Worm (Caenorhabditis elegans) whole organism, L4 larva: ENCODE data around the gene Y71H2B.8.

Experiments
- D1046.2 ChIP-seq: fragments of 200-800 bp; sonication (Bioruptor generic); IDR thresholded peaks from 2 replicates; pipeline ENCODE4 v1.3.6; 2022; ENCODE audit warnings: missing genetic modification characterization, missing compliant biosample characterization
- F10B5.3 ChIP-seq: sonication (generic microtip); optimal IDR thresholded peaks from 2 replicates; lab custom pipeline; 2016; ENCODE audit warnings: mild to moderate bottlenecking, missing genetic modification characterization, missing compliant biosample characterization
- F37D6.2 ChIP-seq: sonication (generic microtip); optimal IDR thresholded peaks from 2 replicates; lab custom pipeline; 2016; ENCODE audit warnings: mild to moderate bottlenecking, missing genetic modification characterization, missing compliant biosample characterization
- F44E2.7 ChIP-seq: fragments of 200-800 bp; sonication (Bioruptor generic); IDR thresholded peaks from 2 replicates; pipeline ENCODE4 v2.1.2; 2022; ENCODE audit warnings: missing genetic modification characterization, missing compliant biosample characterization
- Y5F2A.4 ChIP-seq: fragments of 200-800 bp; sonication (Bioruptor generic); optimal IDR thresholded peaks from 2 replicates; lab custom pipeline; 2018; ENCODE audit warnings: mild to moderate bottlenecking, missing genetic modification characterization, missing compliant biosample characterization
- Y75B8A.6 ChIP-seq: fragments of 200-800 bp; sonication (Bioruptor generic); IDR thresholded peaks from 2 replicates; pipeline ENCODE4 v1.3.6; 2022; ENCODE audit warnings: missing genetic modification reagents, missing genetic modification characterization, missing compliant biosample characterization
- ZK337.2 ChIP-seq: fragments of 200-800 bp; sonication (Bioruptor generic); IDR thresholded peaks from 2 replicates; pipeline ENCODE4 v1.3.6; 2022; ENCODE audit warnings: missing genetic modification reagents, missing genetic modification characterization, missing compliant biosample characterization
- ZK546.5 ChIP-seq, 2 experiments: sonication (generic microtip); optimal IDR thresholded peaks; 2 replicates each; lab custom pipeline; 2017; ENCODE audit warnings: missing biosample characterization in 2 of 2, missing genetic modification characterization in 2 of 2
- aha-1 ChIP-seq: fragments of 150-350 bp; peaks from one replicate; lab custom pipeline; 2014; ENCODE audit warnings: missing biosample characterization, missing genetic modification characterization
- ama-1 ChIP-seq: fragments of 150-350 bp; optimal IDR thresholded peaks from 2 replicates; lab custom pipeline; 2014; ENCODE audit warnings: inconsistent platforms, mixed read lengths
- attf-4 ChIP-seq: sonication (generic microtip); optimal IDR thresholded peaks from 3 replicates; lab custom pipeline; 2017; ENCODE audit warnings: missing biosample characterization, missing genetic modification characterization
- ceh-28 ChIP-seq: fragments of 150-350 bp; optimal IDR thresholded peaks from 2 replicates; lab custom pipeline; 2014; ENCODE audit warnings: missing biosample characterization, missing genetic modification reagents, missing genetic modification characterization
- ceh-44 ChIP-seq: fragments of 200-800 bp; sonication (Bioruptor generic); IDR thresholded peaks from 2 replicates; pipeline ENCODE4 v1.3.6; 2022; ENCODE audit warnings: missing genetic modification reagents, missing genetic modification characterization, missing compliant biosample characterization
- ceh-82 ChIP-seq: sonication (generic microtip); optimal IDR thresholded peaks from 2 replicates; lab custom pipeline; 2017; ENCODE audit warnings: missing biosample characterization, missing genetic modification characterization
- ces-1 ChIP-seq: fragments of 150-350 bp; sonication (generic microtip); optimal IDR thresholded peaks from 4 replicates; lab custom pipeline; 2014; ENCODE audit warnings: missing biosample characterization, missing genetic modification reagents, missing genetic modification characterization
- daf-12 ChIP-seq: fragments of 150-350 bp; optimal IDR thresholded peaks from 2 replicates; lab custom pipeline; 2014; ENCODE audit warnings: missing biosample characterization, missing genetic modification reagents, missing genetic modification characterization
- daf-16 ChIP-seq, 3 experiments: sonication (generic microtip); optimal IDR thresholded peaks; 2 replicates each; lab custom pipeline; 2016 to 2017; ENCODE audit warnings: missing genetic modification characterization in 3 of 3, missing genetic modification reagents in 3 of 3, mild to moderate bottlenecking in 2 of 3, missing compliant biosample characterization in 2 of 3, missing biosample characterization in 1 of 3, moderate library complexity in 1 of 3
- dmd-6 ChIP-seq: fragments of 200-800 bp; sonication (Bioruptor generic); IDR thresholded peaks from 2 replicates; pipeline ENCODE4 v1.3.6; 2022; ENCODE audit warnings: missing genetic modification reagents, missing genetic modification characterization, missing compliant biosample characterization
- dmd-9 ChIP-seq: fragments of 200-800 bp; sonication (Bioruptor generic); IDR thresholded peaks from 2 replicates; pipeline ENCODE4 v1.3.6; 2022; ENCODE audit warnings: missing genetic modification reagents, missing genetic modification characterization, missing compliant biosample characterization
- fos-1 ChIP-seq: fragments of 150-350 bp; optimal IDR thresholded peaks from 2 replicates; lab custom pipeline; 2014; ENCODE audit warnings: missing biosample characterization, missing genetic modification characterization
- hlh-30 ChIP-seq: sonication (generic microtip); optimal IDR thresholded peaks from 2 replicates; lab custom pipeline; 2017; ENCODE audit warnings: antibody characterized with exemption, mild to moderate bottlenecking, missing genetic modification characterization, missing compliant biosample characterization; ENCODE audit not compliant: insufficient read depth
- hmg-1.1 ChIP-seq: fragments of 200-800 bp; sonication (Bioruptor generic); IDR thresholded peaks from 2 replicates; pipeline ENCODE4 v1.3.6; 2022; ENCODE audit warnings: missing genetic modification reagents, missing genetic modification characterization, missing compliant biosample characterization
- jun-1 ChIP-seq: fragments of 150-350 bp; optimal IDR thresholded peaks from 2 replicates; lab custom pipeline; 2014; ENCODE audit warnings: missing biosample characterization, missing genetic modification reagents, missing genetic modification characterization
- lim-7 ChIP-seq: fragments of 200-800 bp; sonication (Bioruptor generic); IDR thresholded peaks from 2 replicates; pipeline ENCODE4 v1.3.6; 2022; ENCODE audit warnings: missing genetic modification characterization, missing compliant biosample characterization
- lin-13 ChIP-seq: fragments of 150-350 bp; optimal IDR thresholded peaks from 2 replicates; lab custom pipeline; 2014; ENCODE audit warnings: missing biosample characterization, missing genetic modification reagents, missing genetic modification characterization
- lin-29 ChIP-seq: fragments of 200-800 bp; sonication (Bioruptor generic); IDR thresholded peaks from 2 replicates; pipeline ENCODE4 v1.3.6; 2022; ENCODE audit warnings: missing genetic modification reagents, missing genetic modification characterization, missing compliant biosample characterization
- lin-39 ChIP-seq: fragments of 150-350 bp; optimal IDR thresholded peaks from 2 replicates; lab custom pipeline; 2014; ENCODE audit warnings: missing biosample characterization, missing genetic modification reagents, missing genetic modification characterization
- lir-3 ChIP-seq: sonication (generic microtip); optimal IDR thresholded peaks from 2 replicates; lab custom pipeline; 2016; ENCODE audit warnings: mild to moderate bottlenecking, missing genetic modification characterization, missing compliant biosample characterization
- madf-9 ChIP-seq: fragments of 200-800 bp; sonication (Bioruptor generic); conservative IDR thresholded peaks from 2 replicates; pipeline ENCODE4 v1.3.6; 2022; ENCODE audit warnings: missing genetic modification reagents, missing genetic modification characterization, missing compliant biosample characterization
- mep-1 ChIP-seq: fragments of 150-350 bp; sonication (generic microtip); optimal IDR thresholded peaks from 3 replicates; lab custom pipeline; 2014; ENCODE audit warnings: missing biosample characterization, missing genetic modification characterization
- mes-2 ChIP-seq: sonication (generic microtip); optimal IDR thresholded peaks from 2 replicates; lab custom pipeline; 2016; ENCODE audit warnings: missing genotype, mild to moderate bottlenecking, missing genetic modification characterization, missing compliant biosample characterization; ENCODE audit not compliant: poor library complexity, severe bottlenecking
- nhr-102 ChIP-seq: sonication (generic microtip); optimal IDR thresholded peaks from 2 replicates; lab custom pipeline; 2016; ENCODE audit warnings: mild to moderate bottlenecking, missing genetic modification characterization, moderate library complexity, missing compliant biosample characterization
- nhr-11 ChIP-seq: fragments of 150-350 bp; optimal IDR thresholded peaks from 2 replicates; lab custom pipeline; 2014; ENCODE audit warnings: missing biosample characterization, missing genetic modification characterization
- nhr-111 ChIP-seq: fragments of 200-800 bp; sonication (Bioruptor generic); optimal IDR thresholded peaks from 2 replicates; lab custom pipeline; 2018; ENCODE audit warnings: mild to moderate bottlenecking, missing genetic modification characterization, missing compliant biosample characterization
- nhr-25 ChIP-seq: sonication (generic microtip); optimal IDR thresholded peaks from 2 replicates; lab custom pipeline; 2017; ENCODE audit warnings: missing genetic modification characterization, mild to moderate bottlenecking, missing compliant biosample characterization, antibody characterized with exemption, moderate library complexity, borderline replicate concordance; ENCODE audit not compliant: insufficient read depth
- nhr-28 ChIP-seq: fragments of 150-350 bp; optimal IDR thresholded peaks from 2 replicates; lab custom pipeline; 2014; ENCODE audit warnings: missing biosample characterization, missing genetic modification characterization
- nhr-42 ChIP-seq: fragments of 200-800 bp; sonication (Bioruptor generic); IDR thresholded peaks from 2 replicates; pipeline ENCODE4 v1.3.6; 2022; ENCODE audit warnings: missing genetic modification characterization, missing compliant biosample characterization
- nhr-76 ChIP-seq: fragments of 150-350 bp; optimal IDR thresholded peaks from 2 replicates; lab custom pipeline; 2014; ENCODE audit warnings: missing biosample characterization, missing genetic modification characterization
- nhr-77 ChIP-seq: fragments of 150-350 bp; optimal IDR thresholded peaks from 2 replicates; lab custom pipeline; 2014; ENCODE audit warnings: missing biosample characterization, missing genetic modification characterization
- pqm-1 ChIP-seq: sonication (generic microtip); optimal IDR thresholded peaks from 2 replicates; lab custom pipeline; 2017; ENCODE audit warnings: missing biosample characterization, missing genetic modification characterization
- sdz-12 ChIP-seq: fragments of 200-800 bp; sonication (Bioruptor generic); optimal IDR thresholded peaks from 2 replicates; lab custom pipeline; 2018; ENCODE audit warnings: mild to moderate bottlenecking, missing genetic modification characterization, missing compliant biosample characterization
- skn-1 ChIP-seq: fragments of 150-350 bp; optimal IDR thresholded peaks from 2 replicates; lab custom pipeline; 2014; ENCODE audit warnings: missing biosample characterization, missing genetic modification characterization
- spr-3 ChIP-seq: fragments of 200-800 bp; sonication (Bioruptor generic); optimal IDR thresholded peaks from 2 replicates; lab custom pipeline; 2018; ENCODE audit warnings: mild to moderate bottlenecking, missing genetic modification characterization, missing compliant biosample characterization
- unc-130 ChIP-seq: sonication (generic microtip); optimal IDR thresholded peaks from 2 replicates; lab custom pipeline; 2016; ENCODE audit warnings: missing genetic modification reagents, missing genetic modification characterization, missing compliant biosample characterization
- unc-39 ChIP-seq: sonication (generic microtip); optimal IDR thresholded peaks from 2 replicates; lab custom pipeline; 2017; ENCODE audit warnings: missing biosample characterization, missing genetic modification characterization
- unc-62 ChIP-seq, 3 experiments: fragments of 150-350 bp in 1 of 3; sonication (generic microtip); optimal IDR thresholded peaks in 2 of 3; peaks in 1 of 3; 1 replicate in 1 of 3; 2 replicates in 2 of 3; lab custom pipeline; 2014 to 2017; ENCODE audit warnings: missing biosample characterization in 3 of 3, missing genetic modification characterization in 3 of 3, missing genetic modification reagents in 3 of 3, missing genotype in 1 of 3
- zfp-2 ChIP-seq: sonication (generic microtip); optimal IDR thresholded peaks from 2 replicates; lab custom pipeline; 2016; ENCODE audit warnings: mild to moderate bottlenecking, missing genetic modification characterization, missing compliant biosample characterization
- zfp-3 ChIP-seq: fragments of 200-800 bp; sonication (Bioruptor generic); conservative IDR thresholded peaks from 2 replicates; pipeline ENCODE4 v1.3.6; 2022; ENCODE audit warnings: missing genetic modification reagents, missing genetic modification characterization, missing compliant biosample characterization
- zip-11 ChIP-seq: fragments of 200-800 bp; sonication (Bioruptor generic); IDR thresholded peaks from 2 replicates; pipeline ENCODE4 v1.3.6; 2022; ENCODE audit warnings: missing genetic modification characterization, missing compliant biosample characterization
- ztf-11 ChIP-seq: fragments of 150-350 bp; optimal IDR thresholded peaks from 2 replicates; lab custom pipeline; 2014; ENCODE audit warnings: missing biosample characterization, missing genetic modification characterization

Gene Y71H2B.8

DNA sequence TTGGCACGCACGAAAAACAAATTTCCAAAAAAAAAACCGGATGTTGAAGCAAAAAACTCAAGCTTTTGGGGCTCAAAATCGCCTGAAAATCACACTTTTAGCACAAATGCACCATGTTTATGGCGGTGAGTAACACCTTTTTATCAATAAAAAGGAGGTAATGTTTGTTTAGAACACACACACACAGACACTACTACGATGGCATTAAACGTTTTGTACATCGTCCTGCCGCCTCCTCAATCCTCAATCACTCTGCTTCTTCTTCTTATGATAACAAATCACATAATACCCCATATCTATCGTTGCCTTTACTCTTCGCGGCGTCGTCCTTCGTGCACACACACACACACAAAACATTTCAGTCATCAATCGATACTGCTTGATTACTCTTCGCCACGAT is 7.1 kb downstream of the Y71H2B.8 start, which contains the start of gene gpa-17 (continued):
- no peak for TF ChIP-seq unc-62 (GFP tag; optimal IDR thresholded peaks at IDR 0.05 in 1 of 2; lab: Kevin White, UChicago)
- no peak for TF ChIP-seq unc-62 (tag; optimal IDR thresholded peaks at IDR 0.05; lab: Kevin White, UChicago)
- no peak for TF ChIP-seq daf-16 (GFP tag; optimal IDR thresholded peaks at IDR 0.05; lab: Kevin White, UChicago)
- peak; percentile 56 for TF ChIP-seq daf-16 (tag; optimal IDR thresholded peaks at IDR 0.05; lab: Kevin White, UChicago)
- no peak for TF ChIP-seq unc-130 (GFP tag; lab: Kevin White, UChicago)
- TF ChIP-seq zip-11 (GFP tag; lab: Robert Waterston, UW): no peak
- no peak for TF ChIP-seq lim-7 (GFP tag; lab: Robert Waterston, UW)
- TF ChIP-seq lin-39 (tag; lab: Kevin White, UChicago): no peak
- TF ChIP-seq dmd-6 (GFP tag; lab: Robert Waterston, UW): peak; percentile 40; the same call in 1 of the 2 replicates
- TF ChIP-seq ZK337.2: no peak
- TF ChIP-seq nhr-111: no peak
- no peak for TF ChIP-seq ceh-82
- no peak for TF ChIP-seq ZK546.5 (tag; optimal IDR thresholded peaks at IDR 0.05; lab: Kevin White, UChicago)

DNA sequence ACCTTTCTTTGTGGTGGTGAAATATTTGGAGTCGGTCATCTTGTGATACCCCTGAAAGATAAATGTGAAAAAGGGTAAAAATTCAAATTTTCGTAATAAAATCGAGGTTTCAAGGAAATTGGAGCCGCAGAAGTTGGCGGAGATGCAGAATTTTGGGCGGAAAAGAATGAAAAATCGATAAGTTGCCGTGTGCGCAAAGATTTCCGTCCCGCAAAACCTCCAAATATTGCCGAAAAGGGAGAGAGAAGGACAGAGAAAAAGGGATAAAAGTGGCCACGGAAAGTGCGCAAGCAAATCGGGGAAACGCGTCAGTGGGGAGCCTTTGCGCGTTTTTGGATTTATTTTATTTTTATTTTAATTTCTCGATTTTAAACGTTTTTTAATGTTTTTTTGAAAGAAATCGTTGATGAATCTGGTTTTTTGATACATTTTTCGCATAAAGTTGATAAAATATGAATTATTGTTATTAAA is 17.9 kb downstream of the Y71H2B.8 start, which contains the start of gene apb-1:
TSS of gene apb-1 (minus strand) at position 51 of the 471 bp plus-strand sequence.
- TF ChIP-seq lin-29 (GFP tag; lab: Robert Waterston, UW): peak; percentile 58; the same call in 1 of the 2 replicates
- TF ChIP-seq zfp-2: peak; percentile 52
- peak; percentile 72 for TF ChIP-seq nhr-42 (GFP tag; lab: Robert Waterston, UW)
- TF ChIP-seq nhr-76 (tag; lab: Kevin White, UChicago): no peak
- no peak for TF ChIP-seq attf-4
- TF ChIP-seq daf-12: no peak
- no peak for TF ChIP-seq sdz-12
- TF ChIP-seq skn-1: no peak
- TF ChIP-seq ztf-11 (tag; lab: Kevin White, UChicago): no peak
- TF ChIP-seq pqm-1 (tag; lab: Kevin White, UChicago): no peak
- peak; percentile 79 for TF ChIP-seq nhr-11
- TF ChIP-seq madf-9 (GFP tag; lab: Robert Waterston, UW): peak; percentile 69
- TF ChIP-seq nhr-25 (tag; lab: Kevin White, UChicago): peak; percentile 29
- TF ChIP-seq dmd-9: peak; percentile 72
- peak; percentile 43; the same call in 1 of the 2 replicates for TF ChIP-seq zfp-3
- TF ChIP-seq mep-1: peak; percentile 95
- peak; percentile 56 for TF ChIP-seq nhr-77
- peak; percentile 16 for TF ChIP-seq jun-1
- TF ChIP-seq unc-39 (tag; lab: Kevin White, UChicago): no peak
- peak; percentile 44 for TF ChIP-seq aha-1 (tag; lab: Kevin White, UChicago)
- TF ChIP-seq Y75B8A.6 (GFP tag; lab: Robert Waterston, UW): no peak
- TF ChIP-seq D1046.2: 0 out of 2 replicates have a peak, but pooled peaks have one; percentile 66
- peak; percentile 65 for TF ChIP-seq lin-13 (GFP tag; lab: Kevin White, UChicago)
- TF ChIP-seq hlh-30 (tag; lab: Kevin White, UChicago): peak; percentile 79
- peak; percentile 39 for TF ChIP-seq nhr-28 (tag; lab: Kevin White, UChicago)
- no peak for TF ChIP-seq lir-3 (tag; lab: Kevin White, UChicago)
- peak; percentile 40 for TF ChIP-seq ceh-28 (tag; lab: Kevin White, UChicago)
- peak; percentile 90 for TF ChIP-seq F37D6.2 (tag; lab: Kevin White, UChicago)
- peak; percentile 88 for TF ChIP-seq hmg-1.1 (GFP tag; lab: Robert Waterston, UW)
- TF ChIP-seq F10B5.3 (tag; lab: Kevin White, UChicago): peak; percentile 80
- TF ChIP-seq fos-1 (tag; lab: Kevin White, UChicago): no peak
- no peak for TF ChIP-seq ceh-44 (GFP tag; lab: Robert Waterston, UW)
- TF ChIP-seq ama-1 (lab: Kevin White, UChicago): peak; percentile 69
- TF ChIP-seq ces-1 (GFP tag; lab: Kevin White, UChicago): peak; percentile 84
- no peak for TF ChIP-seq mes-2 (tag; lab: Kevin White, UChicago)
- peak; percentile 88 for TF ChIP-seq nhr-102
- peak; percentile 72 for TF ChIP-seq spr-3
- peak; percentile 44 for TF ChIP-seq unc-130 (GFP tag; lab: Kevin White, UChicago)
- TF ChIP-seq Y5F2A.4 (GFP tag; lab: Kevin White, UChicago): peak; percentile 50
- no peak for TF ChIP-seq F44E2.7
